Fruit fly (Drosophila melanogaster): ENCODE data around the gene Obp22a.

Gene Obp22a

dm6 chr2L:2032076-2032475, 40.1 kb upstream of the Obp22a start (continued):
- TF ChIP-seq schlank (tag; optimal IDR thresholded peaks at IDR 0.05): no peak
- no peak for TF ChIP-seq unpg (GFP tag; optimal IDR thresholded peaks at IDR 0.05)
- TF ChIP-seq chif (GFP tag; optimal IDR thresholded peaks at IDR 0.05): no peak
- no peak for TF ChIP-seq lab (GFP tag; optimal IDR thresholded peaks at IDR 0.05)
- TF ChIP-seq CG9437 (GFP tag; optimal IDR thresholded peaks at IDR 0.05): no peak
- no peak for TF ChIP-seq CG12236 (GFP tag; optimal IDR thresholded peaks at IDR 0.05)
- no peak for TF ChIP-seq Dip2 (GFP tag; IDR thresholded peaks at IDR 0.05)
- peak; percentile 10 for TF ChIP-seq tin (GFP tag; optimal IDR thresholded peaks at IDR 0.05)
- TF ChIP-seq vvl (GFP tag; IDR thresholded peaks at IDR 0.05): no peak
- TF ChIP-seq CG33213 (GFP tag; optimal IDR thresholded peaks at IDR 0.05): no peak

DNA sequence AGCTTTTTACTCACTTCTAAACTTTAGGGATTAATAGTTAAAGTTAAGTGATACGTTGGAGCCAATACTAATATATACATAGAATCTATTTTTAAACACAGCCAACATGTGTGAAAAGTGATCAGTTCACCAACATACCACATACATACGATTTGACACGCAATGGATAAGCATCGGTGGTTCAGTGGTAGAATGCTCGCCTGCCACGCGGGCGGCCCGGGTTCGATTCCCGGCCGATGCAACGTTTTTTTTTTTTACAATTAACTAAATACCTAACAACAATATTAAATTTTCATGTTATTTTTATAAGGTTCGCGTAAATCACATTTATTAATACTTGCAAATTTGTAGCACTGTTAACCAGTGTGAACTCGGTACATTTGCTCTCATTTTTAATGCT, 39.6 kb upstream of the Obp22a start:
- TF ChIP-seq stwl (tag; optimal IDR thresholded peaks at IDR 0.05): no peak
- TF ChIP-seq HLH4C (GFP tag; IDR thresholded peaks at IDR 0.05; ENCODE audit: partially characterized antibody): peak; percentile 42; the same call in 1 of the 3 replicates
- peak; percentile 33 for TF ChIP-seq Med (GFP tag)
- no peak for TF ChIP-seq B-H1 (GFP tag; IDR thresholded peaks at IDR 0.05)
- peak; percentile 77 for TF ChIP-seq CG14860 (GFP tag; IDR thresholded peaks at IDR 0.05; ENCODE audit: partially characterized antibody)
- peak; percentile 54; the same call in 1 of the 3 replicates for TF ChIP-seq knrl (GFP tag; IDR thresholded peaks at IDR 0.05; ENCODE audit: partially characterized antibody)
- peak; percentile 71; the same call in 1 of the 2 replicates for TF ChIP-seq amos (GFP tag; IDR thresholded peaks at IDR 0.05; ENCODE audit: partially characterized antibody)
- TF ChIP-seq PHDP (tag; optimal IDR thresholded peaks at IDR 0.05): no peak
- no peak for TF ChIP-seq CG2678 (tag; optimal IDR thresholded peaks at IDR 0.05)
- no peak for TF ChIP-seq Eip74EF (GFP tag; optimal IDR thresholded peaks at IDR 0.05)
- peak; percentile 71; the same call in 1 of the 2 replicates for TF ChIP-seq CG42726 (GFP tag; IDR thresholded peaks at IDR 0.05; ENCODE audit: partially characterized antibody)
- peak; percentile 77 for TF ChIP-seq ato (GFP tag; IDR thresholded peaks at IDR 0.05; ENCODE audit: partially characterized antibody)
- no peak for TF ChIP-seq Rx (GFP tag; IDR thresholded peaks at IDR 0.05)
- TF ChIP-seq Ets97D (GFP tag; optimal IDR thresholded peaks at IDR 0.05): no peak
- TF ChIP-seq Rfx (GFP tag; IDR thresholded peaks at IDR 0.05): no peak
- TF ChIP-seq CG11247 (GFP tag; IDR thresholded peaks at IDR 0.05): no peak
- TF ChIP-seq aop (GFP tag; IDR thresholded peaks at IDR 0.05): no peak
- TF ChIP-seq Optix (GFP tag; IDR thresholded peaks at IDR 0.05): no peak
- TF ChIP-seq Lpt (GFP tag; optimal IDR thresholded peaks at IDR 0.05): no peak
- TF ChIP-seq CG16813 (GFP tag; IDR thresholded peaks at IDR 0.05; ENCODE audit: partially characterized antibody): peak; percentile 77
- no peak for TF ChIP-seq kah (GFP tag; optimal IDR thresholded peaks at IDR 0.05)
- TF ChIP-seq Spps (tag; optimal IDR thresholded peaks at IDR 0.05): no peak
- TF ChIP-seq nerfin-2 (GFP tag; IDR thresholded peaks at IDR 0.05; ENCODE audit: partially characterized antibody): peak; percentile 79
- no peak for TF ChIP-seq zfh1 (GFP tag; IDR thresholded peaks at IDR 0.05)
- TF ChIP-seq CG11456 (GFP tag; IDR thresholded peaks at IDR 0.05): no peak
- no peak for TF ChIP-seq CTCF (GFP tag; optimal IDR thresholded peaks at IDR 0.05)
- TF ChIP-seq Mes4 (GFP tag; optimal IDR thresholded peaks at IDR 0.05): no peak
- TF ChIP-seq cas (GFP tag; IDR thresholded peaks at IDR 0.05): no peak
- no peak for TF ChIP-seq E2f2 (GFP tag; IDR thresholded peaks at IDR 0.05)
- no peak for TF ChIP-seq D19A (tag; optimal IDR thresholded peaks at IDR 0.05)
- TF ChIP-seq Meics (GFP tag; optimal IDR thresholded peaks at IDR 0.05): no peak
- peak; percentile 57 for TF ChIP-seq Scr (GFP tag; IDR thresholded peaks at IDR 0.05; ENCODE audit: partially characterized antibody)
- peak; percentile 13 for TF ChIP-seq CG5180 (GFP tag; optimal IDR thresholded peaks at IDR 0.05)
- peak; percentile 83 for TF ChIP-seq Opbp (GFP tag; IDR thresholded peaks at IDR 0.05; ENCODE audit: partially characterized antibody)
- no peak for TF ChIP-seq CG8924 (tag; optimal IDR thresholded peaks at IDR 0.05)
- peak; percentile 68 for TF ChIP-seq Bgb (GFP tag; IDR thresholded peaks at IDR 0.05; ENCODE audit: partially characterized antibody)
- no peak for TF ChIP-seq CG18619 (GFP tag; optimal IDR thresholded peaks at IDR 0.05)
- peak; percentile 39; the same call in 2 of the 3 replicates for TF ChIP-seq CG34224 (GFP tag; IDR thresholded peaks at IDR 0.05; ENCODE audit: partially characterized antibody)
- no peak for TF ChIP-seq az2 (GFP tag; optimal IDR thresholded peaks at IDR 0.05)
- TF ChIP-seq Bdp1 (GFP tag; optimal IDR thresholded peaks at IDR 0.05): peak; percentile 97

Data from whole organism, embryonic.